Worm (Caenorhabditis elegans) whole organism, mixed stage, embryonic: ENCODE data around the gene clpf-1.

Source experiments
- M03D4.4 ChIP-seq: sonication (generic microtip); optimal IDR thresholded peaks from 2 replicates; lab custom pipeline; 2017; ENCODE audit warnings: mild to moderate bottlenecking, missing genetic modification characterization, missing compliant biosample characterization
- bed-3 ChIP-seq: fragments of 200-800 bp; sonication (Bioruptor generic); optimal IDR thresholded peaks from 3 replicates; lab custom pipeline; 2018; ENCODE audit warnings: mild to moderate bottlenecking, missing genetic modification characterization, moderate library complexity, missing compliant biosample characterization
- blmp-1 ChIP-seq: fragments of 150-350 bp; optimal IDR thresholded peaks from 2 replicates; lab custom pipeline; 2014; ENCODE audit warnings: missing biosample characterization, missing genetic modification characterization
- ceh-43 ChIP-seq: fragments of 200-800 bp; sonication (Bioruptor generic); optimal IDR thresholded peaks from 2 replicates; lab custom pipeline; 2018; ENCODE audit warnings: mild to moderate bottlenecking, missing genetic modification characterization, moderate library complexity, missing compliant biosample characterization
- ceh-83 ChIP-seq: fragments of 200-800 bp; sonication (Bioruptor generic); optimal IDR thresholded peaks from 2 replicates; lab custom pipeline; 2018; ENCODE audit warnings: mild to moderate bottlenecking, missing genetic modification characterization, missing compliant biosample characterization
- ces-1 ChIP-seq: fragments of 150-350 bp; optimal IDR thresholded peaks from 2 replicates; lab custom pipeline; 2014; ENCODE audit warnings: missing biosample characterization, missing genetic modification reagents, missing genetic modification characterization
- cnd-1 ChIP-seq: fragments of 200-800 bp; sonication (Bioruptor generic); optimal IDR thresholded peaks from 2 replicates; lab custom pipeline; 2018; ENCODE audit warnings: mild to moderate bottlenecking, missing genetic modification characterization, missing compliant biosample characterization
- drap-1 ChIP-seq: fragments of 200-800 bp; sonication (Bioruptor generic); optimal IDR thresholded peaks from 3 replicates; lab custom pipeline; 2018; ENCODE audit warnings: mild to moderate bottlenecking, missing genetic modification characterization, missing compliant biosample characterization
- flh-1 ChIP-seq: fragments of 200-800 bp; sonication (Bioruptor generic); optimal IDR thresholded peaks from 2 replicates; lab custom pipeline; 2018; ENCODE audit warnings: mild to moderate bottlenecking, missing genetic modification characterization, moderate library complexity, missing compliant biosample characterization
- ham-2 ChIP-seq: fragments of 200-800 bp; sonication (Bioruptor generic); optimal IDR thresholded peaks from 2 replicates; lab custom pipeline; 2018; ENCODE audit warnings: mild to moderate bottlenecking, missing genetic modification characterization, missing compliant biosample characterization
- hlh-1 ChIP-seq: fragments of 150-350 bp; optimal IDR thresholded peaks from 2 replicates; lab custom pipeline; 2014; ENCODE audit warnings: missing biosample characterization, missing genetic modification reagents, missing genetic modification characterization
- lin-13 ChIP-seq: fragments of 150-350 bp; optimal IDR thresholded peaks from 2 replicates; lab custom pipeline; 2014; ENCODE audit warnings: missing biosample characterization, missing genetic modification characterization
- lin-32 ChIP-seq: fragments of 200-800 bp; sonication (Bioruptor generic); optimal IDR thresholded peaks from 2 replicates; lab custom pipeline; 2018; ENCODE audit warnings: mild to moderate bottlenecking, missing genetic modification characterization, missing compliant biosample characterization
- lsy-2 ChIP-seq: fragments of 150-350 bp; optimal IDR thresholded peaks from 2 replicates; lab custom pipeline; 2014; ENCODE audit warnings: missing biosample characterization, missing genetic modification characterization
- mab-5 ChIP-seq: fragments of 150-350 bp; optimal IDR thresholded peaks from 2 replicates; lab custom pipeline; 2014; ENCODE audit warnings: missing biosample characterization, missing genetic modification characterization
- mep-1 ChIP-seq: fragments of 150-350 bp; optimal IDR thresholded peaks from 2 replicates; lab custom pipeline; 2017; ENCODE audit warnings: missing biosample characterization, missing genetic modification reagents, missing genetic modification characterization, inconsistent platforms
- mls-2 ChIP-seq: sonication (generic microtip); optimal IDR thresholded peaks from 2 replicates; lab custom pipeline; 2016; ENCODE audit warnings: mild to moderate bottlenecking, missing genetic modification characterization, moderate library complexity, missing compliant biosample characterization
- nhr-2 ChIP-seq: fragments of 150-350 bp; optimal IDR thresholded peaks from 2 replicates; lab custom pipeline; 2014; ENCODE audit warnings: missing biosample characterization, missing genetic modification characterization
- nhr-28 ChIP-seq: fragments of 150-350 bp; optimal IDR thresholded peaks from 2 replicates; lab custom pipeline; 2014; ENCODE audit warnings: missing biosample characterization, missing genetic modification characterization
- nhr-76 ChIP-seq: sonication (generic microtip); optimal IDR thresholded peaks from 2 replicates; lab custom pipeline; 2017; ENCODE audit warnings: missing biosample characterization, missing genetic modification characterization
- pha-4 ChIP-seq: fragments of 150-350 bp; optimal IDR thresholded peaks from 2 replicates; lab custom pipeline; 2018; ENCODE audit warnings: missing biosample characterization, missing genetic modification reagents, missing genetic modification characterization
- snpc-4 ChIP-seq: fragments of 150-350 bp; optimal IDR thresholded peaks from 2 replicates; lab custom pipeline; 2014; ENCODE audit warnings: missing biosample characterization, missing genetic modification characterization
- sptf-1 ChIP-seq: sonication (generic microtip); optimal IDR thresholded peaks from 2 replicates; lab custom pipeline; 2017; ENCODE audit warnings: mild to moderate bottlenecking, missing genetic modification characterization, moderate library complexity, missing compliant biosample characterization
- tbx-8 ChIP-seq: fragments of 200-800 bp; sonication (Bioruptor generic); optimal IDR thresholded peaks from 2 replicates; lab custom pipeline; 2018; ENCODE audit warnings: mild to moderate bottlenecking, missing genetic modification characterization, moderate library complexity, missing compliant biosample characterization
- unc-120 ChIP-seq: sonication (generic microtip); optimal IDR thresholded peaks from 2 replicates; lab custom pipeline; 2017; ENCODE audit warnings: missing genetic modification characterization, missing compliant biosample characterization; ENCODE audit not compliant: poor library complexity, severe bottlenecking
- unc-39 ChIP-seq: fragments of 150-350 bp; optimal IDR thresholded peaks from 2 replicates; lab custom pipeline; 2014; ENCODE audit warnings: missing biosample characterization, missing genetic modification characterization
- unc-62 ChIP-seq: fragments of 150-350 bp; optimal IDR thresholded peaks from 2 replicates; lab custom pipeline; 2014; ENCODE audit warnings: missing biosample characterization, missing genetic modification reagents, missing genetic modification characterization

The clpf-1 gene

ce11 chrIII:3430667-3431066 is 33.1 kb downstream of the clpf-1 start:
- TF ChIP-seq mls-2 (no peak), ces-1 (GFP tag; lab: Kevin White, UChicago) (no peak), ceh-43 (GFP tag; lab: Kevin White, UChicago) (no peak), ham-2 (no peak), flh-1 (no peak), hlh-1 (tag; lab: Kevin White, UChicago) (no peak), snpc-4 (tag; lab: Kevin White, UChicago) (no peak), lin-13 (tag; lab: Kevin White, UChicago) (no peak), bed-3 (GFP tag; lab: Kevin White, UChicago) (no peak), M03D4.4 (tag; lab: Kevin White, UChicago) (no peak), nhr-28 (tag; lab: Kevin White, UChicago) (no peak)

- TF ChIP-seq ham-2 (no peak), sptf-1 (tag; lab: Kevin White, UChicago) (no peak), ceh-83 (GFP tag; lab: Kevin White, UChicago) (no peak), cnd-1 (tag; lab: Kevin White, UChicago) (no peak), mls-2 (no peak), lin-32 (GFP tag; lab: Kevin White, UChicago) (no peak)
Observed at ce11 chrIII:3431385-3431784, 33.8 kb downstream of the clpf-1 start, which contains the start of gene K01A11.1. K01A11.1 (minus strand) TSS chrIII:3431485.

DNA sequence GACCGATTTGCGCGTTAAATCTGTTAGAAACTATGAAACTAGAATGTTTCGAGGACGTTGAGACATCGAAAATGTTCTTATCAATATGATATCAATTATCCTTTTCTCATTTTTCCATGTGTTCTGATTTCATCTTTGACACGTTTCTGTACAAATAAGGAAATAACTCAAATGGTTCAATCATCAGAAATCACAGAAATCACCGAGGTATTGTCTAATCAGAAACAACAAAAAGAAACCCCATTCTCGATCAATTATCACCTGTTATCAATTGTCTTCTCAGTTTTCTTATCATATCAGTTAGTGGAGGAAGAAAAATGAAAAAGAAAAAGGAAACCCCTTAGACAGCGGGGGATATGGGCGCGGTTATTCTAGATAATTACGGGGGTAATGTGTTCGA is 37.6 kb downstream of the clpf-1 start:
- no peak for TF ChIP-seq lsy-2 (tag; lab: Kevin White, UChicago)
- no peak for TF ChIP-seq nhr-2
- TF ChIP-seq unc-39 (tag; lab: Kevin White, UChicago): no peak
- TF ChIP-seq pha-4: no peak
- TF ChIP-seq M03D4.4 (tag; lab: Kevin White, UChicago): no peak
- TF ChIP-seq mls-2: no peak
- no peak for TF ChIP-seq tbx-8
- TF ChIP-seq nhr-28 (tag; lab: Kevin White, UChicago): no peak
- no peak for TF ChIP-seq bed-3 (GFP tag; lab: Kevin White, UChicago)
- TF ChIP-seq mep-1 (tag; lab: Kevin White, UChicago): no peak

DNA sequence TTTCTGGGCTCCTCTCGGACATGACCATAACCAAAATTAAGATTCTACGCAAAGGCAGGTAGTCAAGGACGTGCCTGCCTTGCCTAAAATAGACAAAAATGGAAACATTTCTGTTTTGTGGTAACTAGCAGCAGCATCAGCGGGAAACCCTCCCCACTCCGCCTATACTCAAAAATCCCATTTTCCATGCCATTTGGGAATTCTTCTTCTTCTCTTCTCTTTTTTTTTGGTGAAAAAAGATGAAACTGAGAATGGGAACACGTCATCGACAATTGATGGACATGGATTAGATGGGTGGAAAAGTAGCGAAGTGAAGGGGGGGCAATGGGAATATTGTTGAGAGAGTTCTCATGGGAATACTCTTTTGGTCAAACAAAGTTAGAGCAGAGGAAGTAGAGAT is 39.6 kb downstream of the clpf-1 start:
- TF ChIP-seq pha-4: no peak

DNA sequence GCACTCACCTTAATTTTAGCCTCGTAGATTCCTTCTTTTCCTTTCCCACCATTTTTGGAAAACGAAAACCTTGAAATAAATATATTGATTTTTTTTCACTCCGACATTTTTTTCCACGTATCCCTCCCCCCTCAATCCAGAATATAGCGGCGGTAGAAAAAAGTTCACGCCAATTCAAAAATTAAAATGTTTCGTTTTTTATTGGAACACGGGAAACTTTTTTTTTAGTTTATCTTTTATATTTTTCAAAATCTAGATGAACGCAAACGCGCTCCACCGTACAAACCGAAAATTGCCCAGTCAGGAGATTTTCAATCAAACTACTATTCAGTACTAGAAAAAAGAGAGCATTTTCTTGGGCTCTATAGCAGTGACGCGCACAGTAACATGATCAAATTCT is 46.6 kb downstream of the clpf-1 start, which contains the start of gene spe-41:
Gene spe-41 (minus strand): TSS at position 72 of the 400 bp plus-strand sequence.
- TF ChIP-seq pha-4: no peak
- no peak for TF ChIP-seq cnd-1 (tag; lab: Kevin White, UChicago)
- no peak for TF ChIP-seq nhr-76
- TF ChIP-seq lin-32 (GFP tag; lab: Kevin White, UChicago): no peak
- TF ChIP-seq unc-62 (GFP tag; lab: Kevin White, UChicago): no peak
- TF ChIP-seq lsy-2 (tag; lab: Kevin White, UChicago): no peak
- TF ChIP-seq ceh-83 (GFP tag; lab: Kevin White, UChicago): no peak
- TF ChIP-seq flh-1: no peak
- no peak for TF ChIP-seq unc-120
- no peak for TF ChIP-seq mab-5 (tag; lab: Kevin White, UChicago)
- no peak for TF ChIP-seq ham-2
- no peak for TF ChIP-seq drap-1
- no peak for TF ChIP-seq blmp-1 (tag; lab: Kevin White, UChicago)
